Worm (Caenorhabditis elegans) whole organism, L4/young adult: ENCODE data around the gene hpo-19.

Source experiments
- W03F9.2 ChIP-seq: fragments of 150-350 bp; optimal IDR thresholded peaks from 2 replicates; lab custom pipeline; 2014; ENCODE audit warnings: missing biosample characterization, missing genetic modification characterization
- dao-5 ChIP-seq: sonication (generic microtip); optimal IDR thresholded peaks from 2 replicates; lab custom pipeline; 2016; ENCODE audit warnings: missing genotype, missing genetic modification characterization, moderate library complexity, missing compliant biosample characterization
- him-1 ChIP-seq: sonication (generic microtip); optimal IDR thresholded peaks from 2 replicates; lab custom pipeline; 2016; ENCODE audit warnings: missing genotype, missing genetic modification reagents, missing genetic modification characterization, missing compliant biosample characterization

Gene hpo-19

DNA sequence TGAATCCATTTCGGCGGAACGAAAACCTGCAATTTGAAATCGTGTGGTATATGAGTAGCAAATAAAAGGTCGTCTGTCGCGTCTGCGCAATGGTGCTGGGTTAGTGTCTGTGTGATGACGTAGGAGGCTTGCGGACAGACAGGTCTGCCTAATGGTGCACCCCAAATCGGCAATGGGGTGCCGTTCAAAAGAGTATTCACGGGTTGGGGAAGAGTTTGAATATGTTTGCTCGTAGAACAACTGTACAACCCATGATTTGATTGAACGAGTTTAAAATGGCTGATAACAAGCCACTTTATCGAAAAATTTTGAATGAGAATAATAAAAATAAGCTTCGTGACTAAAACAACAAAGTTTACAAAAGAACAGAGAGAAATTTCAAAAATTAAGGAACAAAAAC, 10.5 kb upstream of the hpo-19 start, which contains the start of gene T05H4.11:
Gene T05H4.11 (minus strand): TSS at position 335 of the 400 bp plus-strand sequence.
- no peak for TF ChIP-seq dao-5 (tag; lab: Kevin White, UChicago)
- no peak for TF ChIP-seq W03F9.2 (tag; lab: Kevin White, UChicago)
- no peak for TF ChIP-seq him-1 (tag; lab: Kevin White, UChicago)

- no peak for TF ChIP-seq him-1 (tag; lab: Kevin White, UChicago)
- no peak for TF ChIP-seq W03F9.2 (tag; lab: Kevin White, UChicago)
- no peak for TF ChIP-seq dao-5 (tag; lab: Kevin White, UChicago)
These were observed 9.6 kb upstream of the hpo-19 start, which contains the start of gene atp-4 for ce11 chrV:6426843-6427242. atp-4 (minus strand) TSS chrV:6427112.

ce11 chrV:6427433-6427832, 9.0 kb upstream of the hpo-19 start:
- TF ChIP-seq W03F9.2 (tag; lab: Kevin White, UChicago), result peak; percentile 38
- TF ChIP-seq dao-5 (tag; lab: Kevin White, UChicago), result no peak

- TF ChIP-seq W03F9.2 (tag; lab: Kevin White, UChicago) (no peak), dao-5 (tag; lab: Kevin White, UChicago) (no peak), him-1 (tag; lab: Kevin White, UChicago) (no peak)
These were observed 6.5 kb upstream of the hpo-19 start, which contains the start of gene alh-4 for ce11 chrV:6429870-6430339. alh-4 (minus strand) TSS chrV:6429920.

DNA sequence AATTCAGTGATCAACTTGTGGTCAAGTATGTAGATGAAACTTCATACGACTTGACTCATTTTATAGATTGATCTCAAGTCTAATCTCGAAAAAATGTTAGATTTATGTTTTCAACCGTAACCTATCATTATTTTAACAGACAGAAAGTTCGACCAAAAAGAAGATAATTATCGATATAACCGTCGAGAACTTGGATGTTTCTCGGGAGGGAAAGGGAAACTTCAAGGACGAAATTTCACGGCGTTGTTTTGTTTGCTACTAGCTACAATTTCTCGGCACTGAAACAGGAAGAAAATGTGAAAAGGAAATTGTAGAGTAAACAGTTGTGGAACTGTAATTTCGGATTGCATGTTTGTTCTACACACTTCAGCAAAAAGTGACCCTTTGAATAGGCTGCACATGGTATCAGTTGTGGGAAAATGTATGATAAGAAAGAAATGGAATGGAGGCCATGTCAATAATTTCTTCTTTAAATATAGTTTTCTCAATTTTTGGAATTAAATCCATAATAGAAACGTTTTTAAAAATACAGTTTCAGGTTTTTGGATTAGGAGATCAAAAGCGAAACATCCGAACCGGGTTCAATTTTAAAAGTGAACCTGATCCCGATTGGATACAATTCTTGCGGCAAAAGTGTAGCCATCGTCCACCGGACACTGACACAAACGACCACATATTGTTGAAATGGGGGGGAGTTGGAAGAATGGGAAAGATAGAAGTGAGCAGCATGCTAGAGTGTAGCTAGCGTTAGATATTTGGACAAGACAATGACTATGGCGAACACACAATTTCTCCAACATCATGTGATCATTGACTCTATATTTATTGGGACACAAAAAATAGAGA, 5.7 kb upstream of the hpo-19 start:
- no peak for TF ChIP-seq W03F9.2 (tag; lab: Kevin White, UChicago)
- no peak for TF ChIP-seq him-1 (tag; lab: Kevin White, UChicago)
- TF ChIP-seq dao-5 (tag; lab: Kevin White, UChicago), result no peak

DNA sequence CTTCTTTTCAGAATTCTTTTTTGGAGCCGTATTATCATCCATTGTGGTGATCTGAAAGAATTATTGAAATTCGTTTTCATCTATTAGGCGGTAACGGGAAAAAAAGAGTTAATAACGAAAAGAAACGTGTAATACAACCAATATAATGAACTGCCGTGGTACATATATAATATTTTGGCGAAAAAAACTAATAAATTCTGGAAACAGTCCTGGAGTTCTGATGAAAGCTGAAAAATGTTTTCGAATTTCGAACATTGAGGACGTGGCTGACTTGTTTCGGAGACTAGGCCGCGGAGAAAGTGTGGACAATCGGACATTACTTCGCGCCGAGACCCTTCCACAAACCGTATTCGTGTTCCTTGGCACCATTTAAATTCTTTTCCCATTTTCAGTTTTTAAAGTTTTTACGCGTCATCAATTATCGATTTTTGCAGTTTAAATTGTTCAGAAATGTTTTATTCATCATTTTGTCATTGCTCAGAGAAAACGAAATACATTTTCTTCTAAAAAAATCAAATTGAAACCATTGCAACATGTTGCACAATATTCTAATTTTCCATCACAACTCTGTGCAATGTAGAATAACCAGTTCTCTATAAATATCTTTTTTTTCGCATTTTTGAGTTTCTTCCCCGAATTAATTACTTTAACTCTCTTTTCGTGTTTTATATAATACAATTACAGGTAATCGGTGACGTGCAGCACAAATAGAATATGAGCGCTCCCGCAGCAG, 2.8 kb upstream of the hpo-19 start, which contains the start of the genes gad-1 and erfa-1:
Gene gad-1 (minus strand): TSS at position 51 of the 733 bp plus-strand sequence.
Gene erfa-1 (plus strand): TSS at position 683 of the 733 bp plus-strand sequence.
- TF ChIP-seq W03F9.2 (tag; lab: Kevin White, UChicago) (peak; percentile 83), him-1 (tag; lab: Kevin White, UChicago) (no peak)

ce11 chrV:6438601-6439000, 2.2 kb downstream of the hpo-19 start, which contains the start of gene T05H4.4:
T05H4.4 (plus strand) TSS chrV:6438901.
- TF ChIP-seq him-1 (tag; lab: Kevin White, UChicago) (no peak), dao-5 (tag; lab: Kevin White, UChicago) (no peak), W03F9.2 (tag; lab: Kevin White, UChicago) (no peak)

DNA sequence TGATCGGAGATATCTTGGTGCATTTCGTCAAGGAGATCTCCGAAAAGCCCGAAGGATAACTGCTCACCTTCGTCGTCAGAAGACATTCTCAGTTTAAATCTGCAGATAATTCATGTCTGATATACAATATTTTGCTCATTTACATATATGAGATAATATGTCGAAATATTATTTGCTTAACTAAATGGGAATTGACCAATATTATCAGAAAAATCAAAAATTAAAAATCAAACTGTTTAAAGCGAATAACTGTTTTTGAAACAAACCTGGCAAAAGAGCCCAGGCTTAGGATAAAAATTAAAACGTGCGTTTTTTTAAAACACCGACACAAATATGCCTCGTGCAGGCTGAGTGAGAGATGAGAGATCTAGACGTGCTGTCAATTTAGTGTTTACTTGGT, 5.2 kb downstream of the hpo-19 start, which contains the start of gene T05H4.15:
Gene T05H4.15 (minus strand): TSS at position 101 of the 400 bp plus-strand sequence.
- TF ChIP-seq dao-5 (tag; lab: Kevin White, UChicago) (no peak), him-1 (tag; lab: Kevin White, UChicago) (no peak), W03F9.2 (tag; lab: Kevin White, UChicago) (no peak)

DNA sequence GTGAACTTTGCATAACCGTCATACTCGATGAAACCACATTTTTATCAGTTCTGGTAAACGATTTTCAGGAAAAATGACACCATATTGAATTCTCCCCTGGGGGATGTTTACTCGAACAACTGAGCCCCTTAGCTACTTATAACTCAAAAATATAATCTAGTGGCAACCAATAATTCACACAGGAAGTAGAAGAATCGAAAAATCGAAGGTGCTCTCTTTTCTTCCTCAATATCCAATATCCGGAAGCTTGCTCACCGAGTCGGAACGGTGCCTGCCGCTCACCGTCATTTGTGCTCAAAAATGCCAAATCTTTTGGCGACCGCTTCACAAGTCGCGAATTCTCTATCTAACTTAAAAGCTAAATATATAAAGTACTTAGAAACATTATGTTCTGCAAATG, 5.6 kb downstream of the hpo-19 start, which contains the start of gene T05H4.3:
Gene T05H4.3 (plus strand): TSS at position 301 of the 400 bp plus-strand sequence.
- TF ChIP-seq W03F9.2 (tag; lab: Kevin White, UChicago) (no peak), him-1 (tag; lab: Kevin White, UChicago) (no peak), dao-5 (tag; lab: Kevin White, UChicago) (no peak)

ce11 chrV:6448356-6448755, 11.9 kb downstream of the hpo-19 start, which contains the start of gene fbxa-196:
fbxa-196 (plus strand) TSS chrV:6448656.
- TF ChIP-seq dao-5 (tag; lab: Kevin White, UChicago) (no peak), W03F9.2 (tag; lab: Kevin White, UChicago) (no peak), him-1 (tag; lab: Kevin White, UChicago) (no peak)

DNA sequence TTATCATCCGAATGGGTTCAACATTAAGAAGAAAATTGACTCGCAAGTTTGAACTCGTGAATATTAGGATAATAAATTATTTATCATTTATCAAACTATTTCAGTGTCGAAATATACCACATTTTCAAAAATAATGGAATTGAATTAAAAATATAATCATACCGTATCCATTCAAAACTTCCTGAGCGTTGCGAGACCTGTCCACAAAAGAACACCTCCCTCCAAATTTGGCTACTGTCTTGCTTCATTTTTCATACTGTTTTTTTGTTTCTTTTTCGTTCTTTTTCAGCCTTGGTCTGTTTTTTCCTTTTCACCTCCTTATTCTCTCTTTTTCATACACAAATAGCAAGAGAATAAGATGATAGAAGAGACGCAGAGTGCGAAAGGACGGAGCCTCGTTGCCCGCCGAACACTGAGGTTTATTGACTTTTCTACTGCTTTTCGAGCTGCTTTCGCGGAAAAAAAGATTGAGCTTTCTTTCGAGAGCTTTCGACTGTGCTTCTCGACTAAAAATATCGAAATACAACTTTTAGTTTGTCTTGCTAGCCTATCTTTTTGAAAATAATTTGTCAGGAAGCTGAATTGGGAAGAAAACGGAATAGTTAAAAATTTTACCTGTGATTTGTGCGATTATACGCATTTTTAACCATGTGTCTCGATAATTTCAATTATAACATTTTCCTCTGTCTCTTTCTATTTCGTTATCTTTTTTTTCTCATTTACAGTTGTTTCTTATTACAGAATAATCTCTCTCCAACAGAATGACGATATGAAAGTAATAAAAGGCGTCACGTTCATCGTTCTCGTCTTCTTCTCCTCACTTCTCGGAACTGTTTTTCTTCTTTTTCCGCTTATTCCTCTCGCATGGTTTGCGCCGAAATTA, 13.9 kb downstream of the hpo-19 start, which contains the start of gene acl-8:
Gene acl-8 (plus strand): TSS at position 742 of the 883 bp plus-strand sequence.
- no peak for TF ChIP-seq dao-5 (tag; lab: Kevin White, UChicago)
- no peak for TF ChIP-seq him-1 (tag; lab: Kevin White, UChicago)
- TF ChIP-seq W03F9.2 (tag; lab: Kevin White, UChicago), result no peak

DNA sequence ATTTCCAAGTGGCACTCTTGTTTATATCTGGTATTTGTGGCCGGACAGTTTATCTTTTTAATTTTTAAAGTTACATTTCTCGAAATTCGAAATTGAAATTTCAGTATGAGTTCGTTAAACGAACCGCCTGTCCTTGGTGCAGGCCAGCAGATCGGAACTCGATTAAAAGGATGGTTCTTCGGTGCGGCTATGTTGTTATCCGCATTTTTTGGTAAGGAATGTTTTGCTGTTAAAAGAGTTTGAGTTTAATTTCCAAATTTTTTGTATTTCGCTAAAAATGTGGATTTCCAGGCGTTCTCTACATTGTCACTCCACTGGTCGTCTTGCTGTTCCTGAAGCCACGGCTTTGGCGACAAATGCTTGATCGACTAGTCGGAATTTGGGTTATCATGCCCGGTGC, 16.7 kb downstream of the hpo-19 start, which contains the start of gene acl-9:
Gene acl-9 (plus strand): TSS at position 105 of the 400 bp plus-strand sequence.
- no peak for TF ChIP-seq W03F9.2 (tag; lab: Kevin White, UChicago)
- no peak for TF ChIP-seq dao-5 (tag; lab: Kevin White, UChicago)
- TF ChIP-seq him-1 (tag; lab: Kevin White, UChicago), result no peak
